Worm (Caenorhabditis elegans): ENCODE results near the gene set-4.
A peak's percentile ranks its signal among the peaks of the same experiment; 100 is the strongest.

Gene set-4

ce11 chrII:6303209-6303740 is 27.9 kb downstream of the set-4 start, which contains the start of gene C29F5.1:
Gene C29F5.1, plus strand, starts transcription at chrII:6303525.
- TF ChIP-seq lin-13 (GFP tag; optimal IDR thresholded peaks at IDR 0.05) (no peak), efl-1 (optimal IDR thresholded peaks at IDR 0.05) (no peak), efl-1 (GFP tag; optimal IDR thresholded peaks at IDR 0.05 in 1 of 2) (peak in 1 of 2 experiments; percentile 92), irx-1 (tag; optimal IDR thresholded peaks at IDR 0.05) (no peak), skn-1 (tag; optimal IDR thresholded peaks at IDR 0.05) (no peak), ceh-8 (GFP tag; optimal IDR thresholded peaks at IDR 0.05) (no peak), lsy-2 (tag; optimal IDR thresholded peaks at IDR 0.05) (peak in 1 of 2 experiments; percentile 2), pag-3 (tag; optimal IDR thresholded peaks at IDR 0.05; ENCODE audit: borderline replicate concordance, insufficient read depth) (peak; percentile 11), ama-1 (optimal IDR thresholded peaks at IDR 0.05) (no peak), nhr-20 (tag; optimal IDR thresholded peaks at IDR 0.05) (no peak), dsc-1 (tag; optimal IDR thresholded peaks at IDR 0.05) (peak; percentile 34), nhr-47 (tag; optimal IDR thresholded peaks at IDR 0.05) (no peak), rnt-1 (tag; optimal IDR thresholded peaks at IDR 0.05) (peak; percentile 50), snu-23 (GFP tag; optimal IDR thresholded peaks at IDR 0.05) (peak; percentile 20), mdl-1 (tag; optimal IDR thresholded peaks at IDR 0.05) (peak in 1 of 2 experiments; percentile 0), unc-130 (tag; optimal IDR thresholded peaks at IDR 0.05) (no peak), lin-35 (GFP tag; optimal IDR thresholded peaks at IDR 0.05) (no peak), nhr-71 (tag; optimal IDR thresholded peaks at IDR 0.05) (peak; percentile 43), lin-14 (GFP tag; optimal IDR thresholded peaks at IDR 0.05) (peak; percentile 89)

- TF ChIP-seq fkh-8 (tag; optimal IDR thresholded peaks at IDR 0.05) (peak; percentile 51), dsc-1 (tag; optimal IDR thresholded peaks at IDR 0.05) (peak; percentile 27), xbp-1 (tag; optimal IDR thresholded peaks at IDR 0.05) (no peak), pqm-1 (tag; optimal IDR thresholded peaks at IDR 0.05) (no peak)
These were observed 36.9 kb downstream of the set-4 start, which contains the start of gene mps-1 for ce11 chrII:6294261-6294660. Gene mps-1, minus strand, starts transcription at chrII:6294361.

ce11 chrII:6292527-6292926 is 38.6 kb downstream of the set-4 start, which contains the start of gene nyn-3:
Gene nyn-3, minus strand, starts transcription at chrII:6292627.
- no peak for TF ChIP-seq nhr-85 (tag)
- no peak for TF ChIP-seq lin-14 (GFP tag; optimal IDR thresholded peaks at IDR 0.05)
- TF ChIP-seq irx-1 (tag; optimal IDR thresholded peaks at IDR 0.05), result no peak
- no peak for TF ChIP-seq nhr-12 (tag; optimal IDR thresholded peaks at IDR 0.05)
- TF ChIP-seq fkh-10 (GFP tag; optimal IDR thresholded peaks at IDR 0.05), result no peak
- no peak for TF ChIP-seq xbp-1 (tag; optimal IDR thresholded peaks at IDR 0.05)
- no peak for TF ChIP-seq efl-1 (optimal IDR thresholded peaks at IDR 0.05)
- TF ChIP-seq efl-1 (GFP tag; optimal IDR thresholded peaks at IDR 0.05 in 1 of 2), result no peak
- TF ChIP-seq egl-13 (tag; optimal IDR thresholded peaks at IDR 0.05), result no peak
- no peak for TF ChIP-seq ceh-90 (tag; optimal IDR thresholded peaks at IDR 0.05)
- no peak for TF ChIP-seq sup-37 (GFP tag; optimal IDR thresholded peaks at IDR 0.05)
- TF ChIP-seq snu-23 (GFP tag; optimal IDR thresholded peaks at IDR 0.05), result no peak
- TF ChIP-seq zag-1 (tag; optimal IDR thresholded peaks at IDR 0.05), result no peak
- no peak for TF ChIP-seq ama-1 (optimal IDR thresholded peaks at IDR 0.05)

- no peak for TF ChIP-seq zag-1 (tag; optimal IDR thresholded peaks at IDR 0.05)
- TF ChIP-seq ceh-63 (GFP tag; optimal IDR thresholded peaks at IDR 0.05), result no peak
- TF ChIP-seq nhr-11 (tag; optimal IDR thresholded peaks at IDR 0.05), result no peak
- TF ChIP-seq xbp-1 (tag; optimal IDR thresholded peaks at IDR 0.05), result no peak
- TF ChIP-seq sptf-1 (tag; optimal IDR thresholded peaks at IDR 0.05), result no peak
- TF ChIP-seq unc-130 (tag; optimal IDR thresholded peaks at IDR 0.05), result peak; percentile 39
- TF ChIP-seq C34B4.2 (tag; optimal IDR thresholded peaks at IDR 0.05), result no peak
- TF ChIP-seq alr-1 (tag; optimal IDR thresholded peaks at IDR 0.05; ENCODE audit: borderline replicate concordance), result no peak
- TF ChIP-seq nhr-84 (tag; optimal IDR thresholded peaks at IDR 0.05), result no peak
- TF ChIP-seq unc-98 (GFP tag; IDR thresholded peaks at IDR 0.05), result no peak
- TF ChIP-seq elt-3 (tag; optimal IDR thresholded peaks at IDR 0.05), result no peak
- no peak for TF ChIP-seq tbx-2 (tag; optimal IDR thresholded peaks at IDR 0.05)
- TF ChIP-seq swsn-7 (tag; optimal IDR thresholded peaks at IDR 0.05), result peak; percentile 7
- no peak for TF ChIP-seq C16A3.4 (tag; optimal IDR thresholded peaks at IDR 0.05)
- TF ChIP-seq hpl-2 (GFP tag; optimal IDR thresholded peaks at IDR 0.05), result no peak
- no peak for TF ChIP-seq egl-13 (tag; optimal IDR thresholded peaks at IDR 0.05)
- no peak for TF ChIP-seq ama-1 (optimal IDR thresholded peaks at IDR 0.05)
- no peak for TF ChIP-seq snpc-4 (tag; optimal IDR thresholded peaks at IDR 0.05)
- TF ChIP-seq skn-1 (tag; optimal IDR thresholded peaks at IDR 0.05), result no peak
- TF ChIP-seq irx-1 (tag; optimal IDR thresholded peaks at IDR 0.05), result no peak
- TF ChIP-seq lsy-2 (tag; optimal IDR thresholded peaks at IDR 0.05), result peak; percentile 42 to 67
- no peak for TF ChIP-seq ces-1 (GFP tag; optimal IDR thresholded peaks at IDR 0.05)
- peak; percentile 52 for TF ChIP-seq nhr-20 (tag; optimal IDR thresholded peaks at IDR 0.05)
- TF ChIP-seq lin-13 (GFP tag; optimal IDR thresholded peaks at IDR 0.05), result no peak
- no peak for TF ChIP-seq nhr-90 (tag; optimal IDR thresholded peaks at IDR 0.05; ENCODE audit: poor library complexity)
- TF ChIP-seq aly-2 (tag; optimal IDR thresholded peaks at IDR 0.05), result no peak
- TF ChIP-seq fkh-10 (GFP tag; optimal IDR thresholded peaks at IDR 0.05), result no peak
These were observed 41.0 kb downstream of the set-4 start, which contains the start of gene upb-1 for ce11 chrII:6290047-6290582. Gene upb-1, minus strand, starts transcription at chrII:6290097.
